Fruit fly (Drosophila melanogaster) whole organism, embryonic: ENCODE data around the gene Awh.
A peak's percentile ranks its signal among the peaks of the same experiment; 100 is the strongest.

Source experiments
- Atf6 ChIP-seq: fragments of 200-800 bp; sonication (Bioruptor generic); IDR thresholded peaks from 2 replicates; pipeline ENCODE4 v1.3.6; 2022; ENCODE audit warnings: missing biosample characterization, missing genetic modification characterization
- CG10147 ChIP-seq: fragments of 200-800 bp; sonication (Bioruptor generic); optimal IDR thresholded peaks from 2 replicates; lab custom pipeline; 2019; ENCODE audit warnings: missing biosample characterization, mild to moderate bottlenecking, missing genetic modification characterization, moderate library complexity
- CG10366 ChIP-seq: fragments of 200-800 bp; sonication (Bioruptor generic); IDR thresholded peaks from 2 replicates; pipeline ENCODE4 v1.3.6; 2022; ENCODE audit warnings: missing biosample characterization, missing genetic modification characterization
- CG12155 ChIP-seq: fragments of 200-800 bp; sonication (Bioruptor generic); optimal IDR thresholded peaks from 3 replicates; lab custom pipeline; 2016; ENCODE audit warnings: missing biosample characterization, missing genetic modification characterization
- CG1233 ChIP-seq: fragments of 200-800 bp; sonication (Bioruptor generic); optimal IDR thresholded peaks from 4 replicates; lab custom pipeline; 2018; ENCODE audit warnings: missing biosample characterization, mild to moderate bottlenecking, missing genetic modification characterization
- CG12391 ChIP-seq: fragments of 200-800 bp; sonication (Bioruptor generic); optimal IDR thresholded peaks from 3 replicates; lab custom pipeline; 2018; ENCODE audit warnings: missing biosample characterization, mild to moderate bottlenecking, missing genetic modification characterization, moderate library complexity
- CG12769 ChIP-seq: fragments of 200-800 bp; sonication (Bioruptor generic); optimal IDR thresholded peaks from 2 replicates; lab custom pipeline; 2019; ENCODE audit warnings: missing biosample characterization, mild to moderate bottlenecking, missing genetic modification characterization, moderate library complexity
- CG13123 ChIP-seq: fragments of 200-800 bp; sonication (Bioruptor generic); optimal IDR thresholded peaks from 2 replicates; lab custom pipeline; 2016; ENCODE audit warnings: missing biosample characterization, missing genetic modification characterization
- CG14441 ChIP-seq: fragments of 200-800 bp; sonication (Bioruptor generic); IDR thresholded peaks from 2 replicates; pipeline ENCODE4 v1.3.6; 2022; ENCODE audit warnings: missing biosample characterization, missing genetic modification characterization
- CG14860 ChIP-seq: fragments of 200-800 bp; sonication (Bioruptor generic); IDR thresholded peaks from 3 replicates; pipeline ENCODE4 v1.3.6; 2022; ENCODE audit warnings: missing biosample characterization, missing genetic modification characterization; ENCODE audit not compliant: partially characterized antibody
- CG17385 ChIP-seq: fragments of 200-800 bp; sonication (Bioruptor generic); optimal IDR thresholded peaks from 3 replicates; lab custom pipeline; 2018; ENCODE audit warnings: missing biosample characterization, mild to moderate bottlenecking, missing genetic modification characterization
- CG17802 ChIP-seq: fragments of 200-800 bp; sonication (Bioruptor generic); optimal IDR thresholded peaks from 2 replicates; lab custom pipeline; 2018; ENCODE audit warnings: missing biosample characterization, mild to moderate bottlenecking, missing genetic modification characterization, moderate library complexity
- CG2120 ChIP-seq: fragments of 200-800 bp; sonication (Bioruptor generic); optimal IDR thresholded peaks from 3 replicates; lab custom pipeline; 2016; ENCODE audit warnings: missing biosample characterization, missing genetic modification characterization
- CG3065 ChIP-seq: fragments of 200-800 bp; sonication (Bioruptor generic); optimal IDR thresholded peaks from 2 replicates; lab custom pipeline; 2016; ENCODE audit warnings: missing biosample characterization, missing genetic modification characterization
- CG32767 ChIP-seq: fragments of 200-800 bp; sonication (Bioruptor generic); IDR thresholded peaks from 2 replicates; pipeline ENCODE4 v1.3.6; 2022; ENCODE audit warnings: missing biosample characterization, missing genetic modification characterization
- CG3847 ChIP-seq: fragments of 200-800 bp; sonication (Bioruptor generic); IDR thresholded peaks from 2 replicates; pipeline ENCODE4 v1.3.6; 2022; ENCODE audit warnings: missing biosample characterization, missing genetic modification characterization
- CG3995 ChIP-seq: fragments of 200-800 bp; sonication (Bioruptor generic); optimal IDR thresholded peaks from 3 replicates; lab custom pipeline; 2016; ENCODE audit warnings: missing biosample characterization, missing genetic modification characterization
- CG6175 ChIP-seq: fragments of 200-800 bp; sonication (Bioruptor generic); IDR thresholded peaks from 3 replicates; pipeline ENCODE4 v1.3.6; 2022; ENCODE audit warnings: missing biosample characterization, missing genetic modification characterization
- CG7556 ChIP-seq: fragments of 200-800 bp; sonication (Bioruptor generic); optimal IDR thresholded peaks from 2 replicates; lab custom pipeline; 2017; ENCODE audit warnings: missing biosample characterization, mild to moderate bottlenecking, missing genetic modification characterization
- CG7745 ChIP-seq: fragments of 200-800 bp; sonication (Bioruptor generic); optimal IDR thresholded peaks from 2 replicates; lab custom pipeline; 2018; ENCODE audit warnings: missing biosample characterization, mild to moderate bottlenecking, missing genetic modification characterization, moderate library complexity
- CG8944 ChIP-seq: fragments of 200-800 bp; sonication (Bioruptor generic); optimal IDR thresholded peaks from 3 replicates; lab custom pipeline; 2016; ENCODE audit warnings: missing biosample characterization, missing genetic modification characterization
- Chrac-16 ChIP-seq: fragments of 200-800 bp; sonication (Bioruptor generic); optimal IDR thresholded peaks from 3 replicates; lab custom pipeline; 2016; ENCODE audit warnings: missing biosample characterization, missing genetic modification characterization
- D19A ChIP-seq: fragments of 200-800 bp; optimal IDR thresholded peaks from 3 replicates; lab custom pipeline; 2019; ENCODE audit warnings: missing biosample characterization, mild to moderate bottlenecking, missing genetic modification characterization, moderate library complexity
- Dbx ChIP-seq: fragments of 200-800 bp; sonication (Bioruptor generic); IDR thresholded peaks from 3 replicates; pipeline ENCODE4 v1.3.6; 2022; ENCODE audit warnings: missing biosample characterization, missing genetic modification characterization
- Dfd ChIP-seq, 2 experiments: fragments of >200 bp; optimal IDR thresholded peaks; 2 replicates each; lab custom pipeline; 2017; ENCODE audit warnings: missing biosample characterization in 2 of 2, missing genetic modification characterization in 2 of 2
- Doc2 ChIP-seq: fragments of 200-800 bp; sonication (Bioruptor generic); IDR thresholded peaks from 2 replicates; pipeline ENCODE4 v1.3.6; 2022; ENCODE audit warnings: missing biosample characterization, missing genetic modification characterization
- Dref ChIP-seq: fragments of 200-800 bp; sonication (Bioruptor generic); IDR thresholded peaks from 2 replicates; pipeline ENCODE4 v1.3.6; 2022; ENCODE audit warnings: missing biosample characterization, missing genetic modification characterization
- Drgx ChIP-seq: fragments of 200-800 bp; sonication (Bioruptor generic); IDR thresholded peaks from 2 replicates; pipeline ENCODE4 v1.3.6; 2022; ENCODE audit warnings: missing biosample characterization, missing genetic modification characterization
- Hr51 ChIP-seq, 2 experiments: fragments of 200-800 bp; sonication (Bioruptor generic); optimal IDR thresholded peaks; 2 replicates in 1 of 2; 3 replicates in 1 of 2; lab custom pipeline; 2016 to 2018; ENCODE audit warnings: missing biosample characterization in 2 of 2, missing genetic modification characterization in 2 of 2, mild to moderate bottlenecking in 1 of 2, moderate library complexity in 1 of 2
- Lim3 ChIP-seq: fragments of 200-800 bp; sonication (Bioruptor generic); IDR thresholded peaks from 2 replicates; pipeline ENCODE4 v1.3.6; 2022; ENCODE audit warnings: missing biosample characterization, missing genetic modification characterization
- NFAT ChIP-seq: fragments of 200-800 bp; sonication (Bioruptor generic); IDR thresholded peaks from 2 replicates; pipeline ENCODE4 v1.3.6; 2022; ENCODE audit warnings: missing biosample characterization, missing genetic modification characterization
- Opbp ChIP-seq: fragments of 200-800 bp; sonication (Bioruptor generic); IDR thresholded peaks from 3 replicates; pipeline ENCODE4 v1.3.6; 2022; ENCODE audit warnings: missing biosample characterization, missing genetic modification characterization; ENCODE audit not compliant: partially characterized antibody
- PHDP ChIP-seq: fragments of 200-800 bp; sonication (Bioruptor generic); optimal IDR thresholded peaks from 3 replicates; lab custom pipeline; 2018; ENCODE audit warnings: missing biosample characterization, mild to moderate bottlenecking, missing genetic modification characterization, moderate library complexity
- Sox100B ChIP-seq: fragments of 200-800 bp; sonication (Bioruptor generic); optimal IDR thresholded peaks from 3 replicates; lab custom pipeline; 2018; ENCODE audit warnings: missing biosample characterization, mild to moderate bottlenecking, missing genetic modification characterization
- Sry-δ ChIP-seq: fragments of 200-800 bp; sonication (Bioruptor generic); optimal IDR thresholded peaks from 2 replicates; lab custom pipeline; 2016; ENCODE audit warnings: missing biosample characterization, missing genetic modification characterization
- chn ChIP-seq: fragments of 200-800 bp; sonication (Bioruptor generic); optimal IDR thresholded peaks from 2 replicates; lab custom pipeline; 2016; ENCODE audit warnings: missing biosample characterization, missing genetic modification characterization
- crol ChIP-seq: fragments of 200-800 bp; sonication (Bioruptor generic); IDR thresholded peaks from 2 replicates; pipeline ENCODE4 v1.3.6; 2022; ENCODE audit warnings: missing biosample characterization, missing genetic modification characterization
- dati ChIP-seq: fragments of 200-800 bp; sonication (Bioruptor generic); IDR thresholded peaks from 2 replicates; pipeline ENCODE4 v1.3.6; 2022; ENCODE audit warnings: missing biosample characterization, missing genetic modification characterization
- en ChIP-seq: fragments of 200-800 bp; sonication (Bioruptor generic); optimal IDR thresholded peaks from 2 replicates; lab custom pipeline; 2016; ENCODE audit warnings: missing biosample characterization, missing genetic modification characterization
- exex ChIP-seq: fragments of 200-800 bp; sonication (Bioruptor generic); optimal IDR thresholded peaks from 4 replicates; lab custom pipeline; 2018; ENCODE audit warnings: missing biosample characterization, mild to moderate bottlenecking, missing genetic modification characterization, moderate library complexity
- fd96Cb ChIP-seq: fragments of 200-800 bp; sonication (Bioruptor generic); optimal IDR thresholded peaks from 2 replicates; lab custom pipeline; 2018; ENCODE audit warnings: missing biosample characterization, mild to moderate bottlenecking, missing genetic modification characterization, moderate library complexity
- gem ChIP-seq: fragments of 200-800 bp; sonication (Bioruptor generic); optimal IDR thresholded peaks from 2 replicates; lab custom pipeline; 2019; ENCODE audit warnings: missing biosample characterization, mild to moderate bottlenecking, missing genetic modification characterization, moderate library complexity
- grau ChIP-seq: fragments of 200-800 bp; optimal IDR thresholded peaks from 3 replicates; lab custom pipeline; 2019; ENCODE audit warnings: missing biosample characterization, mild to moderate bottlenecking, missing genetic modification characterization, moderate library complexity
- mirr ChIP-seq: fragments of 200-800 bp; sonication (Bioruptor generic); optimal IDR thresholded peaks from 3 replicates; lab custom pipeline; 2018; ENCODE audit warnings: missing biosample characterization, mild to moderate bottlenecking, missing genetic modification characterization
- nerfin-1 ChIP-seq: fragments of 200-800 bp; sonication (Bioruptor generic); optimal IDR thresholded peaks from 3 replicates; lab custom pipeline; 2019; ENCODE audit warnings: missing biosample characterization, mild to moderate bottlenecking, missing genetic modification characterization, moderate library complexity
- row ChIP-seq: fragments of 200-800 bp; sonication (Bioruptor generic); IDR thresholded peaks from 3 replicates; pipeline ENCODE4 v1.3.6; 2022; ENCODE audit warnings: missing biosample characterization, missing genetic modification characterization
- tna ChIP-seq: fragments of 200-800 bp; sonication (Bioruptor generic); IDR thresholded peaks from 2 replicates; pipeline ENCODE4 v1.3.6; 2022; ENCODE audit warnings: missing biosample characterization, missing genetic modification characterization; ENCODE audit not compliant: partially characterized antibody
- tx ChIP-seq: fragments of 200-800 bp; sonication (Bioruptor generic); optimal IDR thresholded peaks from 2 replicates; lab custom pipeline; 2016; ENCODE audit warnings: missing biosample characterization, missing genetic modification characterization
- wek ChIP-seq: fragments of 200-800 bp; sonication (Bioruptor generic); optimal IDR thresholded peaks from 3 replicates; lab custom pipeline; 2018; ENCODE audit warnings: missing biosample characterization, mild to moderate bottlenecking, missing genetic modification characterization, moderate library complexity
- yki ChIP-seq: fragments of >200 bp; optimal IDR thresholded peaks from 3 replicates; lab custom pipeline; 2018
- zf30C ChIP-seq: fragments of 200-800 bp; sonication (Bioruptor generic); optimal IDR thresholded peaks from 3 replicates; lab custom pipeline; 2018; ENCODE audit warnings: missing biosample characterization, mild to moderate bottlenecking, missing genetic modification characterization

Awh gene

DNA sequence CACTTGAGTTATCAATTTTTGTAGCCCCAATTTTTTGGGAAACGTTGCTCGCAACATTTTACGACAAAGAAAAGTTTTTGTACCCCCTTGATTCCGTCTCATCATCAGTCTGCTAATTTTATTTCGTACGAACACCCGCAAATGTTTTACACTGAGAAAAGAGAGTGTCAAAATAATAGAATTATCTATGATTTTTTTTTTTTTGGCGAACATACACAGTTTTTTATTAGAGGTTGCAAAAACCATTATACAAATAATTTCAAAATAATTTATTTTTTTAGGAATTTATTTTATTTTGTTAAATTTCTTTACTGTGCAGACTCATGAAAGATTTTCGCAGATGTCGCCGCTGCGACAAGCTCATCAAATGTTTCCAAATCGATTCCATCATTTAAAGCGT lies 47.5 kb upstream of the Awh start (continued):
- TF ChIP-seq CG10366 (GFP tag; lab: Robert Waterston, UW): no peak
- TF ChIP-seq Opbp: no peak
- TF ChIP-seq PHDP (tag; lab: Kevin White, UChicago): peak; percentile 29
- no peak for TF ChIP-seq CG13123
- TF ChIP-seq yki (lab: Kevin White, UChicago): no peak
- TF ChIP-seq CG1233: no peak
- no peak for TF ChIP-seq CG14860
- no peak for TF ChIP-seq Sox100B (GFP tag; lab: Kevin White, UChicago)
- TF ChIP-seq CG10147: no peak
- TF ChIP-seq nerfin-1 (tag; lab: Kevin White, UChicago): no peak
- no peak for TF ChIP-seq chn (GFP tag; lab: Kevin White, UChicago)
- no peak for TF ChIP-seq fd96Cb (tag; lab: Kevin White, UChicago)
- no peak for TF ChIP-seq dati (GFP tag; lab: Robert Waterston, UW)
- no peak for TF ChIP-seq en (GFP tag; lab: Kevin White, UChicago)
- TF ChIP-seq CG17802: no peak
- no peak for TF ChIP-seq CG6175 (GFP tag; lab: Robert Waterston, UW)
- TF ChIP-seq CG7745 (tag; lab: Kevin White, UChicago): no peak
- TF ChIP-seq Sry-δ (GFP tag; lab: Kevin White, UChicago): no peak
- no peak for TF ChIP-seq CG12155 (GFP tag; lab: Kevin White, UChicago)
- no peak for TF ChIP-seq Doc2 (GFP tag; lab: Robert Waterston, UW)
- TF ChIP-seq Dref (GFP tag; lab: Robert Waterston, UW): no peak
- no peak for TF ChIP-seq CG3065 (GFP tag; lab: Kevin White, UChicago)
- TF ChIP-seq tna (GFP tag; lab: Robert Waterston, UW): no peak
- TF ChIP-seq mirr (GFP tag; lab: Kevin White, UChicago): no peak
- no peak for TF ChIP-seq CG14441 (GFP tag; lab: Robert Waterston, UW)
- no peak for TF ChIP-seq CG8944
- TF ChIP-seq CG17385 (GFP tag; lab: Kevin White, UChicago): peak; percentile 2
- TF ChIP-seq Hr51 (GFP tag; optimal IDR thresholded peaks at IDR 0.05; lab: Kevin White, UChicago): peak in 1 of 2 experiments; percentile 42
- TF ChIP-seq Dfd (GFP tag; optimal IDR thresholded peaks at IDR 0.05; lab: Kevin White, UChicago): no peak
- no peak for TF ChIP-seq CG32767 (GFP tag; lab: Robert Waterston, UW)
- peak; percentile 27 for TF ChIP-seq D19A
- TF ChIP-seq Chrac-16 (GFP tag; lab: Kevin White, UChicago): no peak

- no peak for TF ChIP-seq CG12391 (tag; lab: Kevin White, UChicago)
- TF ChIP-seq Drgx (GFP tag; lab: Robert Waterston, UW): peak; percentile 47; the same call in 1 of the 2 replicates
- TF ChIP-seq row (GFP tag; lab: Robert Waterston, UW): peak; percentile 9; the same call in 1 of the 3 replicates
- TF ChIP-seq grau (tag; lab: Kevin White, UChicago): peak; percentile 16
- TF ChIP-seq Lim3: no peak
Observed at dm6 chr3L:3799766-3800165, 46.2 kb upstream of the Awh start.

- peak; percentile 55 for TF ChIP-seq CG12769 (tag; lab: Kevin White, UChicago)
- no peak for TF ChIP-seq Lim3
- TF ChIP-seq zf30C (GFP tag; lab: Kevin White, UChicago): peak; percentile 8
- no peak for TF ChIP-seq NFAT (GFP tag; lab: Robert Waterston, UW)
- TF ChIP-seq Dbx (GFP tag; lab: Robert Waterston, UW): peak; percentile 66; the same call in 2 of the 3 replicates
- TF ChIP-seq Atf6 (GFP tag; lab: Robert Waterston, UW): 0 out of 2 replicates have a peak, but pooled peaks have one; percentile 12
- TF ChIP-seq CG7556 (GFP tag; lab: Kevin White, UChicago): peak; percentile 5
- peak; percentile 15 for TF ChIP-seq CG2120 (GFP tag; lab: Kevin White, UChicago)
- peak; percentile 33 for TF ChIP-seq gem (tag; lab: Kevin White, UChicago)
- TF ChIP-seq exex (tag; lab: Kevin White, UChicago): no peak
- TF ChIP-seq tx (GFP tag; lab: Kevin White, UChicago): no peak
- TF ChIP-seq wek (GFP tag; lab: Kevin White, UChicago): no peak
- peak in 1 of 2 experiments; percentile 10 for TF ChIP-seq Hr51 (GFP tag; optimal IDR thresholded peaks at IDR 0.05; lab: Kevin White, UChicago)
- no peak for TF ChIP-seq crol (GFP tag; lab: Robert Waterston, UW)
- no peak for TF ChIP-seq CG3995 (GFP tag; lab: Kevin White, UChicago)
- 0 out of 2 replicates have a peak, but pooled peaks have one; percentile 16 for TF ChIP-seq CG3847 (GFP tag; lab: Robert Waterston, UW)
Observed at dm6 chr3L:3801343-3801742, 44.7 kb upstream of the Awh start.
